Fruit fly (Drosophila melanogaster): ENCODE results near the gene CG1801.
A peak's percentile ranks its signal among the peaks of the same experiment; 100 is the strongest.

The CG1801 gene

DNA sequence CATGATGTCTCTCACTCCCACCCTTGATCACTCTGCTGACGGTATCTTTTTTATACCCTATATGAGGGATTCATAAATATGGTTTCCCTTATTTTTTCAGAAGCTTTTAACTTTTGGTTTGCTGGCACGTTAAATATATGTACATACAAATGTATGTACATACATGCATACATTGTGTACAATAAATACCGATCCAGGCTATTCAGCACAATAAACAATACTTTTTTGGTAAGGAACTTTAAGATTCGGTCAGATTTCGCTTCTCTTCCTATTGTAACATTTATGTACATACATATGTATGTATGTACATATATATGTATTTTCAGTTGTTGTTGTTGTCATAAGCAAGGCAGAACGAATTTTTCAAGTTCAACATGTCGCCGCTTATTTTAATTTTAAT, 35.3 kb downstream of the CG1801 start:
- TF ChIP-seq Hr4 (GFP tag; optimal IDR thresholded peaks at IDR 0.05) = no peak
- TF ChIP-seq CG7368 (GFP tag; optimal IDR thresholded peaks at IDR 0.05) = no peak
- no peak for TF ChIP-seq CG11762 (GFP tag; optimal IDR thresholded peaks at IDR 0.05; ENCODE audit: insufficient read depth)
- TF ChIP-seq Eip93F (GFP tag; optimal IDR thresholded peaks at IDR 0.05) = no peak
- no peak for TF ChIP-seq Ets96B (tag; optimal IDR thresholded peaks at IDR 0.05)
- no peak for TF ChIP-seq CG34406 (GFP tag; optimal IDR thresholded peaks at IDR 0.05)
- TF ChIP-seq Eip75B (GFP tag; optimal IDR thresholded peaks at IDR 0.05) = no peak

DNA sequence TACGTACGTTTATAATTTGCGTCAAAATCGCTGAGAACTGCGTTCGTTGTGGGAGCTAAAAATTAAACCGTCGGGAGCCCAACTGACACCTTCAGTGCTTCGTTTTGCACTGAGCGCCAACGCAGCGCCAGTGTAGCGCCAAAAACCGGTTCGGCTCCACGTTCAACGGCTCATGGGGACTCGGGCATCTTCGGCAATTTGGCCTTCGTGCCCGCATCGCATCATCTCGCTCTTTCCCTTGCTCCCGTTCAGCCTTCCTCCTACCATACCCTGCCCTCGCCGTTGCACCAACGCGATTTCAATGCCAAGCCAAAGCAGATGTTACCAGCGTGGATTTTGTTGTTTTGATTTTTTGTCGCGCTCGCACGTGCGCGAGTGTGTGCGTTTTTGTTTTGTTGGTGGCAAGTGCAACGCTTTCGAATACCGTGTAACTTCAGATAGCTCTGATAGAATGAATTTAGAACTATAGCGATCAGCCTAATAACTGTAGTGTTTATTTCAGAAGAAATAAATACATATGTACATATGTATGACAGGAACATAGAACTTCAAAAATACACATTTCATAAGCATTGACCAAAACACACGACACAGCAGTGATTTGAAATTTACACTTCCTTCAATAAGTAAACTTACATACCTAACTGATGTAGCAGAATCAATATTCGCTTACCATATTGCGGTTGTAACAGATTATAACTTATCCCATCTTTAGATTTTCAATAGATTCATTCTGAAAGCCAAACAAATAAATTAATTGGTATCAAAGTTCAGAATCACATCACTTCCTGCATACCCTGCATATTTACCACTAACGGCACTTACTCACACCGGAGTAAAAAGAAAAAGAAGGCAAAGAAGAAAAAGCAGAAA, 36.0 kb downstream of the CG1801 start, which contains the start of gene Mnr:
Gene Mnr, minus strand, starts transcription at position 133 of the 873 bp plus-strand sequence.
- TF ChIP-seq Ets96B (tag; optimal IDR thresholded peaks at IDR 0.05) = no peak
- peak; percentile 81 for TF ChIP-seq net (GFP tag; optimal IDR thresholded peaks at IDR 0.05)
- TF ChIP-seq CG34406 (GFP tag; optimal IDR thresholded peaks at IDR 0.05) = peak; percentile 47
- peak; percentile 43 for TF ChIP-seq OdsH (GFP tag; optimal IDR thresholded peaks at IDR 0.05)
- peak; percentile 50 for TF ChIP-seq pdm3 (GFP tag; optimal IDR thresholded peaks at IDR 0.05)
- peak; percentile 15 for TF ChIP-seq Eip75B (GFP tag; optimal IDR thresholded peaks at IDR 0.05)
- TF ChIP-seq CG8632 (GFP tag; optimal IDR thresholded peaks at IDR 0.05) = no peak
- no peak for TF ChIP-seq CG16779 (tag; optimal IDR thresholded peaks at IDR 0.05)
- peak; percentile 9 for TF ChIP-seq CG11762 (GFP tag; optimal IDR thresholded peaks at IDR 0.05; ENCODE audit: insufficient read depth)
- TF ChIP-seq Sox14 (GFP tag; optimal IDR thresholded peaks at IDR 0.05) = peak; percentile 2
- no peak for TF ChIP-seq Lpt (GFP tag; optimal IDR thresholded peaks at IDR 0.05)
- peak; percentile 52 for TF ChIP-seq Sox102F (GFP tag; optimal IDR thresholded peaks at IDR 0.05)
- TF ChIP-seq Met (GFP tag; optimal IDR thresholded peaks at IDR 0.05) = peak; percentile 57
- TF ChIP-seq Gug (GFP tag; IDR thresholded peaks at IDR 0.05) = no peak
- TF ChIP-seq CG11294 (GFP tag; IDR thresholded peaks at IDR 0.05) = no peak
- TF ChIP-seq CG7368 (GFP tag; optimal IDR thresholded peaks at IDR 0.05) = no peak
- TF ChIP-seq Hr38 (GFP tag; optimal IDR thresholded peaks at IDR 0.05) = no peak
- peak; percentile 17 for TF ChIP-seq CG10631 (GFP tag; optimal IDR thresholded peaks at IDR 0.05)
- TF ChIP-seq fd85E (GFP tag; optimal IDR thresholded peaks at IDR 0.05) = no peak
- peak; percentile 29 for TF ChIP-seq dsx (GFP tag; optimal IDR thresholded peaks at IDR 0.05; ENCODE audit: poor library complexity, severe bottlenecking)
- peak; percentile 15 for TF ChIP-seq CG3919 (GFP tag; optimal IDR thresholded peaks at IDR 0.05)
- TF ChIP-seq dac (GFP tag; optimal IDR thresholded peaks at IDR 0.05) = no peak
- TF ChIP-seq CG6808 (GFP tag; optimal IDR thresholded peaks at IDR 0.05) = peak; percentile 19
- peak; percentile 71 for TF ChIP-seq CG32006 (GFP tag; optimal IDR thresholded peaks at IDR 0.05)
- TF ChIP-seq CG1621 (tag; optimal IDR thresholded peaks at IDR 0.05) = peak; percentile 17
- no peak for TF ChIP-seq Blimp-1 (GFP tag; optimal IDR thresholded peaks at IDR 0.05)
- TF ChIP-seq CG6792 (GFP tag; optimal IDR thresholded peaks at IDR 0.05) = no peak
- TF ChIP-seq lz (GFP tag; optimal IDR thresholded peaks at IDR 0.05) = peak; percentile 46
- TF ChIP-seq spab (GFP tag; optimal IDR thresholded peaks at IDR 0.05) = no peak
- TF ChIP-seq topi (GFP tag; optimal IDR thresholded peaks at IDR 0.05) = peak; percentile 54
- TF ChIP-seq CG6276 (GFP tag; optimal IDR thresholded peaks at IDR 0.05) = no peak
- TF ChIP-seq CG9139 (GFP tag; optimal IDR thresholded peaks at IDR 0.05) = no peak
- peak; percentile 46 for TF ChIP-seq esn (GFP tag; optimal IDR thresholded peaks at IDR 0.05)
- peak; percentile 1 for TF ChIP-seq Sox15 (GFP tag; optimal IDR thresholded peaks at IDR 0.05)
- peak; percentile 37 for TF ChIP-seq cyc (GFP tag; optimal IDR thresholded peaks at IDR 0.05)
- TF ChIP-seq fd59A (GFP tag; optimal IDR thresholded peaks at IDR 0.05) = peak; percentile 12
- peak; percentile 46 for TF ChIP-seq CG31627 (GFP tag; optimal IDR thresholded peaks at IDR 0.05)
- peak; percentile 16 for TF ChIP-seq CG11902 (GFP tag; optimal IDR thresholded peaks at IDR 0.05)
- TF ChIP-seq Ets21C (GFP tag; optimal IDR thresholded peaks at IDR 0.05) = peak; percentile 51
- TF ChIP-seq ss (GFP tag; optimal IDR thresholded peaks at IDR 0.05) = peak in 1 of 2 experiments; percentile 32
- no peak for TF ChIP-seq CG8319 (GFP tag; optimal IDR thresholded peaks at IDR 0.05)
- peak; percentile 47; the same call in 1 of the 3 replicates for TF ChIP-seq CG6163 (GFP tag; IDR thresholded peaks at IDR 0.05)
- peak; percentile 54; the same call in 2 of the 3 replicates for TF ChIP-seq eg (GFP tag; IDR thresholded peaks at IDR 0.05)
- no peak; the same call in 2 of the 3 replicates for TF ChIP-seq CG8119 (GFP tag; IDR thresholded peaks at IDR 0.05)
- TF ChIP-seq svp (GFP tag) = peak; percentile 84
